Worm (Caenorhabditis elegans) whole organism, L2 larva: ENCODE results near the gene npp-1.

Experiments
- R02D3.7 ChIP-seq: fragments of 150-350 bp; optimal IDR thresholded peaks from 2 replicates; lab custom pipeline; 2014; ENCODE audit warnings: missing biosample characterization, missing genetic modification characterization
- aly-2 ChIP-seq: fragments of 150-350 bp; optimal IDR thresholded peaks from 2 replicates; lab custom pipeline; 2014; ENCODE audit warnings: missing biosample characterization, missing genetic modification characterization
- ama-1 ChIP-seq: fragments of 150-350 bp; optimal IDR thresholded peaks from 2 replicates; lab custom pipeline; 2018; ENCODE audit warnings: inconsistent platforms
- ceh-16 ChIP-seq: fragments of 150-350 bp; optimal IDR thresholded peaks from 2 replicates; lab custom pipeline; 2014; ENCODE audit warnings: missing biosample characterization, missing genetic modification characterization
- crh-2 ChIP-seq: sonication (generic microtip); optimal IDR thresholded peaks from 2 replicates; lab custom pipeline; 2017; ENCODE audit warnings: missing biosample characterization, missing genetic modification characterization
- lsy-2 ChIP-seq, 2 experiments: fragments of 150-350 bp in 1 of 2; sonication (generic microtip) in 1 of 2; optimal IDR thresholded peaks; 2 replicates each; lab custom pipeline; 2014 to 2017; ENCODE audit warnings: missing biosample characterization in 2 of 2, missing genetic modification characterization in 2 of 2
- nhr-11 ChIP-seq: fragments of 150-350 bp; optimal IDR thresholded peaks from 2 replicates; lab custom pipeline; 2014; ENCODE audit warnings: missing biosample characterization, missing genetic modification characterization
- sem-4 ChIP-seq: fragments of 150-350 bp; optimal IDR thresholded peaks from 2 replicates; lab custom pipeline; 2014; ENCODE audit warnings: missing biosample characterization, missing genetic modification reagents, missing genetic modification characterization
- sma-3 ChIP-seq: sonication (generic microtip); optimal IDR thresholded peaks from 2 replicates; lab custom pipeline; 2016; ENCODE audit warnings: missing genetic modification reagents, missing genetic modification characterization, missing compliant biosample characterization
- ztf-1 ChIP-seq: fragments of 200-800 bp; sonication (Bioruptor generic); conservative IDR thresholded peaks from 2 replicates; pipeline ENCODE4 v1.3.6; 2022; ENCODE audit warnings: missing genetic modification characterization, missing compliant biosample characterization

ce11 chrIV:9815432-9815831 is 42.9 kb upstream of the npp-1 start, which contains the start of gene egl-20:
- TF ChIP-seq ceh-16 (tag; lab: Kevin White, UChicago): no peak
- no peak for TF ChIP-seq ama-1 (lab: Kevin White, UChicago)
- no peak for TF ChIP-seq nhr-11 (tag; lab: Kevin White, UChicago)
- no peak for TF ChIP-seq aly-2 (tag; lab: Kevin White, UChicago)
- no peak for TF ChIP-seq sem-4 (tag; lab: Kevin White, UChicago)
- no peak for TF ChIP-seq ztf-1 (GFP tag; lab: Robert Waterston, UW)
- TF ChIP-seq lsy-2 (tag; optimal IDR thresholded peaks at IDR 0.05; lab: Kevin White, UChicago): no peak
- TF ChIP-seq sma-3 (GFP tag; lab: Kevin White, UChicago): no peak
- TF ChIP-seq R02D3.7 (tag; lab: Kevin White, UChicago): no peak
- TF ChIP-seq crh-2 (tag; lab: Kevin White, UChicago): no peak
